Fruit fly (Drosophila melanogaster) whole organism, adult: Measurements from ENCODE around the gene CG11997.

ENCODE experiments used
- CG11617 ChIP-seq: fragments of 200-800 bp; sonication (Bioruptor generic); optimal IDR thresholded peaks from 2 replicates; lab custom pipeline; 2017; ENCODE audit warnings: mild to moderate bottlenecking, missing biosample characterization, missing genetic modification reagents, missing genetic modification characterization
- CG12768 ChIP-seq: fragments of 200-800 bp; sonication (Bioruptor generic); optimal IDR thresholded peaks from 2 replicates; lab custom pipeline; 2017; ENCODE audit warnings: missing biosample characterization, missing genetic modification characterization, mild to moderate bottlenecking, moderate library complexity, missing genetic modification reagents
- CG14711 ChIP-seq: fragments of 200-800 bp; sonication (Bioruptor generic); optimal IDR thresholded peaks from 2 replicates; lab custom pipeline; 2018; ENCODE audit warnings: missing biosample characterization, mild to moderate bottlenecking, missing genetic modification characterization, moderate library complexity
- CG1620 ChIP-seq: fragments of 200-800 bp; sonication (Bioruptor generic); optimal IDR thresholded peaks from 2 replicates; lab custom pipeline; 2016; ENCODE audit warnings: missing biosample characterization, missing genetic modification characterization
- CG33017 ChIP-seq: fragments of 200-800 bp; sonication (Bioruptor generic); optimal IDR thresholded peaks from 2 replicates; lab custom pipeline; 2018; ENCODE audit warnings: missing biosample characterization, mild to moderate bottlenecking, missing genetic modification characterization, moderate library complexity
- CG5204 ChIP-seq: fragments of 200-800 bp; sonication (Bioruptor generic); optimal IDR thresholded peaks from 2 replicates; lab custom pipeline; 2016; ENCODE audit warnings: missing biosample characterization, missing genetic modification characterization
- CG7045 ChIP-seq: fragments of 200-800 bp; sonication (Bioruptor generic); optimal IDR thresholded peaks from 2 replicates; lab custom pipeline; 2017; ENCODE audit warnings: missing biosample characterization, mild to moderate bottlenecking, missing genetic modification characterization
- CG7101 ChIP-seq: fragments of 200-800 bp; sonication (Bioruptor generic); optimal IDR thresholded peaks from 2 replicates; lab custom pipeline; 2018; ENCODE audit warnings: missing biosample characterization, mild to moderate bottlenecking, missing genetic modification characterization, moderate library complexity
- Clk ChIP-seq: fragments of 200-800 bp; sonication (Bioruptor generic); optimal IDR thresholded peaks from 2 replicates; lab custom pipeline; 2017; ENCODE audit warnings: missing biosample characterization, missing genetic modification characterization
- Hr96 ChIP-seq: fragments of 200-800 bp; sonication (Bioruptor generic); optimal IDR thresholded peaks from 2 replicates; lab custom pipeline; 2016; ENCODE audit warnings: missing biosample characterization, missing genetic modification characterization
- Mnt ChIP-seq: fragments of 200-800 bp; sonication (Bioruptor generic); optimal IDR thresholded peaks from 2 replicates; lab custom pipeline; 2016; ENCODE audit warnings: missing biosample characterization, mild to moderate bottlenecking, missing genetic modification characterization
- bab1 ChIP-seq: fragments of 200-800 bp; sonication (Bioruptor generic); optimal IDR thresholded peaks from 3 replicates; lab custom pipeline; 2019; ENCODE audit warnings: missing biosample characterization, mild to moderate bottlenecking, missing genetic modification characterization, moderate library complexity
- cic ChIP-seq: fragments of 200-800 bp; sonication (Bioruptor generic); optimal IDR thresholded peaks from 2 replicates; lab custom pipeline; 2017; ENCODE audit warnings: missing biosample characterization, mild to moderate bottlenecking, missing genetic modification characterization, moderate library complexity
- cnc ChIP-seq, 2 experiments: fragments of >200 bp; optimal IDR thresholded peaks; 2 replicates each; lab custom pipeline; 2017
- kay ChIP-seq: fragments of 200-800 bp; sonication (Bioruptor generic); peaks from one replicate; lab custom pipeline; 2016; ENCODE audit warnings: missing biosample characterization, missing genetic modification characterization, borderline replicate concordance
- ovo ChIP-seq: fragments of 200-800 bp; sonication (Bioruptor generic); optimal IDR thresholded peaks from 2 replicates; lab custom pipeline; 2016; ENCODE audit warnings: missing biosample characterization, missing genetic modification characterization
- pad ChIP-seq: fragments of 200-800 bp; sonication (Bioruptor generic); optimal IDR thresholded peaks from 3 replicates; lab custom pipeline; 2017; ENCODE audit warnings: missing biosample characterization, missing genetic modification characterization, mild to moderate bottlenecking, moderate library complexity, missing genetic modification reagents
- tj ChIP-seq: fragments of 200-800 bp; sonication (Bioruptor generic); optimal IDR thresholded peaks from 3 replicates; lab custom pipeline; 2017; ENCODE audit warnings: missing biosample characterization, mild to moderate bottlenecking, missing genetic modification characterization, moderate library complexity
- toe ChIP-seq: fragments of 200-800 bp; sonication (Bioruptor generic); optimal IDR thresholded peaks from 2 replicates; lab custom pipeline; 2016; ENCODE audit warnings: missing biosample characterization, missing genetic modification characterization

The CG11997 gene

DNA sequence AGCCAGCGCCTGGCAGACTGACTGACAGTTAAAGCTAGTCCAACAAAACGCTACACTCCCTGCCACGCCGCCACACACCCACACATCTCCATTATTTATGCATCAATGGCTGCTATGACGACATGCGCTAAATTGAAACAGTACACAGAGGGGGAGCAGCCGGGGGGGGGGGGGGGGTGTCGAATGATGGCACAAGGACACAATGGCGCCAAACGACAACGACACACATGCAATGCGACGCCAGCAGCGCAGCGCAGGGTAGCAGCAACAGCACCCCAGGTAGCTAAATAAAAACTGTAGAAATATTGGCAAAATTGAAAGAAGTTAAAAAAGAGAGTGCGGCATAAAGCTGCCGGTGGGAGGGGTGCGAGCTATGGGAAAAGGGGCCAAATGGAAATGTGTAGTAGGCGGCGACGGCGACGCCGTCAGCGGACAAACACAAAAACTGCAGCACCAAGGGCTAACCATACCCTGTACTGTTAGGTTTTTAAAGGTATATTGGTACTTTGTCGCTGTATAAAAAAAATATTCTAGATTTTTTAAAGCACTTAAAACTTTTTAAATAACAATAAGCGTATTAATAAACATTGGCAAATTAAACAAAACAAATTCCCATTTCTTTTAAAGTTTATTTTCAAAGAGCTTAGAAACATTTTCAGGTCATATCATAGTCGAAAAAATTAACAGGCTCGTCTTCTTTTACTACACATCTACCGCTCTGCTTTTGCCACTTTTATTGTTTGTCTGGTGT lies 12.7 kb downstream of the CG11997 start:
- TF ChIP-seq CG11617 (GFP tag; lab: Kevin White, UChicago) (no peak), bab1 (GFP tag; lab: Kevin White, UChicago) (no peak), CG7045 (GFP tag; lab: Kevin White, UChicago) (no peak), tj (no peak), toe (no peak), CG5204 (no peak), pad (GFP tag; lab: Kevin White, UChicago) (no peak), Mnt (GFP tag; lab: Kevin White, UChicago) (no peak), Hr96 (GFP tag; lab: Kevin White, UChicago) (no peak), CG14711 (tag; lab: Kevin White, UChicago) (no peak), kay (no peak), ovo (GFP tag; lab: Kevin White, UChicago) (no peak), cic (GFP tag; lab: Kevin White, UChicago) (no peak)

DNA sequence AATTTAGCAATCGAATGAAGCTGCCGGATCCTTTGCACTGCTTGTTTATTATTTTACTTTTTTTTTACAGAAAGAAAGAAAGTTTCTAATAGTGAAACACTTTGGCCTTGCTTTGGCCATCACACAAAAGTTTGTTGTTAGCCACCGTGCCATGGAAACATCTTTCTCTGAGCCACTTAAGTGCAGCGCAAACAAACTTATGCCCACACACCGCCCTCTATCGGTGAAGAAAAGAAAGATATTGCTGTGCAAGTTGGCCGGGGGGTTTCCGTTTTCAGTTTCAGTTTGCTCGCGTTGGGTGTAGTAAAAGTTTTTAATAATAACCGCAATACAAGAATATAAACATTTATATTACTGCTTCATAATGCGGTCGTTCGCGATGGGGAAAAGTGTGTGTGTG lies 18.5 kb downstream of the CG11997 start:
- TF ChIP-seq CG7101 (tag; lab: Kevin White, UChicago), result no peak
- TF ChIP-seq CG1620 (GFP tag; lab: Kevin White, UChicago), result no peak
- no peak for TF ChIP-seq bab1 (GFP tag; lab: Kevin White, UChicago)
- TF ChIP-seq cnc (optimal IDR thresholded peaks at IDR 0.05; lab: Kevin White, UChicago), result no peak
- TF ChIP-seq CG7045 (GFP tag; lab: Kevin White, UChicago), result no peak
- TF ChIP-seq Mnt (GFP tag; lab: Kevin White, UChicago), result no peak
- no peak for TF ChIP-seq CG33017 (tag; lab: Kevin White, UChicago)
- no peak for TF ChIP-seq CG12768 (GFP tag; lab: Kevin White, UChicago)
- TF ChIP-seq tj, result no peak
- no peak for TF ChIP-seq pad (GFP tag; lab: Kevin White, UChicago)
- TF ChIP-seq cic (GFP tag; lab: Kevin White, UChicago), result no peak
- TF ChIP-seq Clk, result no peak
- no peak for TF ChIP-seq ovo (GFP tag; lab: Kevin White, UChicago)
- no peak for TF ChIP-seq CG14711 (tag; lab: Kevin White, UChicago)

DNA sequence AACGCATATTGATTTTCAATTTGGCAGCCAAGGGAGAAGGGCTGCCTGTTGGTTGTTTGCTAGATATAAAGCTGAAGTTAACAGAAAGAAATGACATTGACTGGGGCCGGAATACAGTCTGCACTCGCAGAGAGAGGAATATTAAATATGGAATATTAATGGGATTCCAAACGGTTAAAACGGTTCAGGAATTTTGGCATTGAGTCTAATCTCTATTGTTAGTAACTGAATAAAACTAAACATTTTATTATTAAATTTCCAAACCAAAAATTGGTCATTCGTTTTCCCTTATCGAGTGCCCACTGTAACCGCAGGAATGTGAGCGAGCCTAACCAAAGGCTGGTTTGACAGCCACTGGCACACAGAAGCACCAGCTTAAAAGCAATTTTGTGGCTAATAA lies 35.7 kb downstream of the CG11997 start:
- no peak for TF ChIP-seq kay
- TF ChIP-seq pad (GFP tag; lab: Kevin White, UChicago), result no peak
- no peak for TF ChIP-seq CG14711 (tag; lab: Kevin White, UChicago)
- no peak for TF ChIP-seq tj
- no peak for TF ChIP-seq Hr96 (GFP tag; lab: Kevin White, UChicago)
- TF ChIP-seq ovo (GFP tag; lab: Kevin White, UChicago), result no peak
- TF ChIP-seq Clk, result no peak
- TF ChIP-seq CG7045 (GFP tag; lab: Kevin White, UChicago), result no peak
- no peak for TF ChIP-seq CG7101 (tag; lab: Kevin White, UChicago)
- no peak for TF ChIP-seq toe
- no peak for TF ChIP-seq CG5204
- no peak for TF ChIP-seq cic (GFP tag; lab: Kevin White, UChicago)
- TF ChIP-seq Mnt (GFP tag; lab: Kevin White, UChicago), result no peak
- no peak for TF ChIP-seq CG1620 (GFP tag; lab: Kevin White, UChicago)
- no peak for TF ChIP-seq CG11617 (GFP tag; lab: Kevin White, UChicago)
- no peak for TF ChIP-seq bab1 (GFP tag; lab: Kevin White, UChicago)

DNA sequence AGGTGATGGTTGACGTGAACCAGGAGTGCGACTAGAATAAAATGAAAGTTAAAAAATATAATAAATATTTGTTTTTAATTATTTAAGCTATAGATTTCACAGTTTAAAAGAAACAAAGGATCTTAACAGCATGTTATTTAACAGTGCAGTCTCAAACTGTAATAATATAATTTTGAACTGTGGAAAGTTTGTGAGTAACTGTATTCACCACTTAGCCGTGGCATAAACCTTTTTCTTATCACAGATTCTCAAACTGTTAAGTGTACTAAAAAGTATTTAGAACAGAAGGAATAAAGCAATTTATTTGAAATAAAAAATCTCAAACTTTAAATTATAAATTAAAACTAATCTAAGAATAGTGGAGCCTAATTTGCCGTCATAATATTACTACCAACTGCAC lies 36.9 kb downstream of the CG11997 start:
- no peak for TF ChIP-seq tj
- no peak for TF ChIP-seq CG1620 (GFP tag; lab: Kevin White, UChicago)
- TF ChIP-seq CG12768 (GFP tag; lab: Kevin White, UChicago), result no peak
- TF ChIP-seq cic (GFP tag; lab: Kevin White, UChicago), result no peak
- TF ChIP-seq ovo (GFP tag; lab: Kevin White, UChicago), result no peak
- TF ChIP-seq CG5204, result no peak
- no peak for TF ChIP-seq CG11617 (GFP tag; lab: Kevin White, UChicago)
- TF ChIP-seq bab1 (GFP tag; lab: Kevin White, UChicago), result no peak
- no peak for TF ChIP-seq Mnt (GFP tag; lab: Kevin White, UChicago)
- no peak for TF ChIP-seq CG7045 (GFP tag; lab: Kevin White, UChicago)
- no peak for TF ChIP-seq CG33017 (tag; lab: Kevin White, UChicago)
- TF ChIP-seq CG7101 (tag; lab: Kevin White, UChicago), result no peak
- TF ChIP-seq pad (GFP tag; lab: Kevin White, UChicago), result no peak
- no peak for TF ChIP-seq Clk
- no peak for TF ChIP-seq toe
- TF ChIP-seq cnc (optimal IDR thresholded peaks at IDR 0.05; lab: Kevin White, UChicago), result no peak
- no peak for TF ChIP-seq kay

DNA sequence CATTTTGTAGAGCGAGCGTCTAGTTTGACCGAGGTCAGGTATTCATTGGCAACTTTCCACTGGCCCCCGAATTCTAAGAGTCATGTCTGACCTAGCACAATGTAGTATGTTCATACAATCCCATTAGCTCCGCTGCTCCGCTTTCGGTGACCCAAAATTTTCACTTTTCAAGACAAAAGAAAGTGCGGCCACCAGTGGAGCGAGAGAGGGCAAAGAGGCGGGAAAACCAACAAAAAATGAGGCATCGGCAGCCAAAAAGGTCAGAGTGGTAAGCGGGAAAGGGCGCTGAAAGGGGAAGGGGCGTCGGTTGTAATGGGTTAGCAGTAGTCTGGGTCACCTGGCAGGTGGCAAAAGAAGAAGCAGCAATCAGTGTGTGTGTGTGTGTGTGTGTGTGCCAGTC lies 38.2 kb downstream of the CG11997 start:
- TF ChIP-seq CG11617 (GFP tag; lab: Kevin White, UChicago), result no peak
- TF ChIP-seq cic (GFP tag; lab: Kevin White, UChicago), result no peak

DNA sequence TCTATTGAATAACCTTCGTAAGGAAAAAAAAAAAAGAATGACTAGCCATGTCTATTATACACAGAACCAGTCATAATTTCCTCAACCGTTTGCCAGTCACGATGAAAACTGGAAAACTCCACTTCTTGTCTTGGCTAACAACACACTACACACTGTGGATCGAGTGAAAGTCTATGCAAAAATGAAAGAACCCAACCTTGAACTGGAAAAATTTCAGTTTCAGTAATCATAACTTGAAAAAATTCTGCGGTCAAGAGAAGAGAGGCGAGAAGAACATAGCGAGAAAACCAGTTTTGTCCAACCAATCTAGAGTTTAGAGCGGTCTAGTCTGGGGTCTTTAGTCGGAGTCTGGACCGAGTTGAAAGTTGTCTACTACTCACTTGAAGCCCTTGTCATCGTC lies 40.3 kb downstream of the CG11997 start:
- no peak for TF ChIP-seq Hr96 (GFP tag; lab: Kevin White, UChicago)
- TF ChIP-seq CG11617 (GFP tag; lab: Kevin White, UChicago), result no peak
- no peak for TF ChIP-seq pad (GFP tag; lab: Kevin White, UChicago)
- no peak for TF ChIP-seq CG12768 (GFP tag; lab: Kevin White, UChicago)
- TF ChIP-seq cic (GFP tag; lab: Kevin White, UChicago), result no peak
- TF ChIP-seq CG7045 (GFP tag; lab: Kevin White, UChicago), result no peak
- TF ChIP-seq CG7101 (tag; lab: Kevin White, UChicago), result no peak
- TF ChIP-seq toe, result no peak
- no peak for TF ChIP-seq CG5204
- no peak for TF ChIP-seq tj
